Worm (Caenorhabditis elegans) whole organism, late embryonic: ENCODE results near the gene ZC395.4.

Experiments used
- F13H6.1 ChIP-seq: sonication (generic microtip); optimal IDR thresholded peaks from 2 replicates; lab custom pipeline; 2016; ENCODE audit warnings: missing genetic modification characterization, missing compliant biosample characterization
- elt-2 ChIP-seq: sonication (generic microtip); optimal IDR thresholded peaks from 2 replicates; lab custom pipeline; 2016; ENCODE audit warnings: missing genetic modification reagents, missing genetic modification characterization, missing compliant biosample characterization
- fkh-10 ChIP-seq: fragments of 150-350 bp; optimal IDR thresholded peaks from 2 replicates; lab custom pipeline; 2014; ENCODE audit warnings: missing biosample characterization, missing genetic modification reagents, missing genetic modification characterization
- lin-11 ChIP-seq: fragments of 200-800 bp; sonication (Bioruptor generic); optimal IDR thresholded peaks from 2 replicates; lab custom pipeline; 2018; ENCODE audit warnings: mild to moderate bottlenecking, missing genetic modification characterization, missing compliant biosample characterization
- nhr-11 ChIP-seq: fragments of 150-350 bp; optimal IDR thresholded peaks from 2 replicates; lab custom pipeline; 2014; ENCODE audit warnings: missing biosample characterization, missing genetic modification characterization
- pha-2 ChIP-seq: sonication (generic microtip); optimal IDR thresholded peaks from 2 replicates; lab custom pipeline; 2017; ENCODE audit warnings: mild to moderate bottlenecking, missing genetic modification characterization, missing compliant biosample characterization
- pha-4 ChIP-seq: fragments of 150-350 bp; optimal IDR thresholded peaks from 2 replicates; lab custom pipeline; 2018; ENCODE audit warnings: missing biosample characterization, missing genetic modification reagents, missing genetic modification characterization
- ref-2 ChIP-seq: sonication (generic microtip); optimal IDR thresholded peaks from 2 replicates; lab custom pipeline; 2016; ENCODE audit warnings: missing genetic modification characterization, missing compliant biosample characterization
- unc-55 ChIP-seq: sonication (generic microtip); optimal IDR thresholded peaks from 2 replicates; lab custom pipeline; 2017; ENCODE audit warnings: missing biosample characterization, missing genetic modification reagents, missing genetic modification characterization

ce11 chrIII:5290230-5290629 lies 20.3 kb downstream of the ZC395.4 start:
- TF ChIP-seq pha-4 (tag; lab: Kevin White, UChicago) (no peak), fkh-10 (GFP tag; lab: Kevin White, UChicago) (no peak), nhr-11 (tag; lab: Kevin White, UChicago) (no peak), F13H6.1 (tag; lab: Kevin White, UChicago) (no peak), lin-11 (tag; lab: Kevin White, UChicago) (no peak), ref-2 (no peak), pha-2 (tag; lab: Kevin White, UChicago) (no peak), elt-2 (tag; lab: Kevin White, UChicago) (no peak), unc-55 (no peak)
